Worm (Caenorhabditis elegans): Measurements from ENCODE around the gene W03A5.2.
A peak's percentile ranks its signal among the peaks of the same experiment; 100 is the strongest.

Gene W03A5.2

ce11 chrIII:5405628-5406084 lies at the start of gene W03A5.2, which contains the start of gene Y32H12A.8:
Gene W03A5.2, plus strand, starts transcription at chrIII:5406034.
Gene Y32H12A.8, minus strand, starts transcription at chrIII:5406037.
- TF ChIP-seq cog-1 (tag; optimal IDR thresholded peaks at IDR 0.05) (no peak), med-1 (GFP tag; optimal IDR thresholded peaks at IDR 0.05; ENCODE audit: insufficient read depth) (no peak), ztf-29 (GFP tag; IDR thresholded peaks at IDR 0.05) (peak; percentile 64; the same call in 1 of the 2 replicates), T22C8.4 (GFP tag; IDR thresholded peaks at IDR 0.05) (no peak), ref-1 (GFP tag; conservative IDR thresholded peaks at IDR 0.05) (no peak)

- TF ChIP-seq flt-1 (GFP tag; IDR thresholded peaks at IDR 0.05) (no peak), tab-1 (GFP tag; IDR thresholded peaks at IDR 0.05) (no peak), T22C8.4 (GFP tag; IDR thresholded peaks at IDR 0.05) (no peak), ztf-29 (GFP tag; IDR thresholded peaks at IDR 0.05) (no peak), med-1 (GFP tag; optimal IDR thresholded peaks at IDR 0.05; ENCODE audit: insufficient read depth) (no peak), cog-1 (tag; optimal IDR thresholded peaks at IDR 0.05) (no peak), ztf-23 (GFP tag; IDR thresholded peaks at IDR 0.05) (no peak)
These were observed 43.9 kb upstream of the W03A5.2 start, which contains the start of gene Y32H12A.1 for ce11 chrIII:5361909-5362308. Gene Y32H12A.1, plus strand, starts transcription at chrIII:5362209.

ce11 chrIII:5367995-5368899 lies 37.6 kb upstream of the W03A5.2 start, which contains the start of gene dhs-9:
Gene dhs-9, minus strand, starts transcription at chrIII:5368045.
- no peak for TF ChIP-seq ztf-29 (GFP tag; IDR thresholded peaks at IDR 0.05)
- no peak for TF ChIP-seq ref-1 (GFP tag; conservative IDR thresholded peaks at IDR 0.05)
- no peak for TF ChIP-seq tab-1 (GFP tag; IDR thresholded peaks at IDR 0.05)

- TF ChIP-seq ztf-23 (GFP tag; IDR thresholded peaks at IDR 0.05) (no peak), flt-1 (GFP tag; IDR thresholded peaks at IDR 0.05) (no peak), tab-1 (GFP tag; IDR thresholded peaks at IDR 0.05) (no peak), ref-1 (GFP tag; conservative IDR thresholded peaks at IDR 0.05) (no peak), cog-1 (tag; optimal IDR thresholded peaks at IDR 0.05) (no peak), klf-2 (GFP tag; conservative IDR thresholded peaks at IDR 0.05) (no peak), ztf-29 (GFP tag; IDR thresholded peaks at IDR 0.05) (no peak), med-1 (GFP tag; optimal IDR thresholded peaks at IDR 0.05; ENCODE audit: insufficient read depth) (no peak), T22C8.4 (GFP tag; IDR thresholded peaks at IDR 0.05) (no peak)
These were observed 34.5 kb upstream of the W03A5.2 start, which contains the start of gene szy-2 for ce11 chrIII:5371226-5371926. Gene szy-2, minus strand, starts transcription at chrIII:5371276.

- TF ChIP-seq T22C8.4 (GFP tag; IDR thresholded peaks at IDR 0.05), result no peak
- TF ChIP-seq klf-2 (GFP tag; conservative IDR thresholded peaks at IDR 0.05), result no peak
- TF ChIP-seq ztf-23 (GFP tag; IDR thresholded peaks at IDR 0.05), result no peak
- TF ChIP-seq ref-1 (GFP tag; conservative IDR thresholded peaks at IDR 0.05), result no peak
- no peak for TF ChIP-seq cog-1 (tag; optimal IDR thresholded peaks at IDR 0.05)
- TF ChIP-seq tab-1 (GFP tag; IDR thresholded peaks at IDR 0.05), result no peak
- TF ChIP-seq med-1 (GFP tag; optimal IDR thresholded peaks at IDR 0.05; ENCODE audit: insufficient read depth), result no peak
- TF ChIP-seq flt-1 (GFP tag; IDR thresholded peaks at IDR 0.05), result no peak
- TF ChIP-seq ztf-29 (GFP tag; IDR thresholded peaks at IDR 0.05), result no peak
These were observed 33.0 kb upstream of the W03A5.2 start for ce11 chrIII:5372884-5373283.

- TF ChIP-seq tab-1 (GFP tag; IDR thresholded peaks at IDR 0.05) (no peak), ref-1 (GFP tag; conservative IDR thresholded peaks at IDR 0.05) (no peak), ztf-23 (GFP tag; IDR thresholded peaks at IDR 0.05) (no peak), med-1 (GFP tag; optimal IDR thresholded peaks at IDR 0.05; ENCODE audit: insufficient read depth) (no peak), klf-2 (GFP tag; conservative IDR thresholded peaks at IDR 0.05) (no peak), T22C8.4 (GFP tag; IDR thresholded peaks at IDR 0.05) (no peak), ztf-29 (GFP tag; IDR thresholded peaks at IDR 0.05) (no peak), cog-1 (tag; optimal IDR thresholded peaks at IDR 0.05) (no peak), flt-1 (GFP tag; IDR thresholded peaks at IDR 0.05) (no peak)
These were observed 32.1 kb upstream of the W03A5.2 start for ce11 chrIII:5373715-5374114.

ce11 chrIII:5375001-5375532 lies 30.8 kb upstream of the W03A5.2 start:
- TF ChIP-seq ref-1 (GFP tag; conservative IDR thresholded peaks at IDR 0.05), result no peak
- no peak for TF ChIP-seq klf-2 (GFP tag; conservative IDR thresholded peaks at IDR 0.05)
- TF ChIP-seq ztf-29 (GFP tag; IDR thresholded peaks at IDR 0.05), result no peak
- no peak for TF ChIP-seq flt-1 (GFP tag; IDR thresholded peaks at IDR 0.05)
- TF ChIP-seq tab-1 (GFP tag; IDR thresholded peaks at IDR 0.05), result no peak
- TF ChIP-seq T22C8.4 (GFP tag; IDR thresholded peaks at IDR 0.05), result no peak
- no peak for TF ChIP-seq med-1 (GFP tag; optimal IDR thresholded peaks at IDR 0.05; ENCODE audit: insufficient read depth)
- TF ChIP-seq ztf-23 (GFP tag; IDR thresholded peaks at IDR 0.05), result no peak
- no peak for TF ChIP-seq cog-1 (tag; optimal IDR thresholded peaks at IDR 0.05)

- TF ChIP-seq ztf-29 (GFP tag; IDR thresholded peaks at IDR 0.05) (no peak), klf-2 (GFP tag; conservative IDR thresholded peaks at IDR 0.05) (no peak), tab-1 (GFP tag; IDR thresholded peaks at IDR 0.05) (no peak), cog-1 (tag; optimal IDR thresholded peaks at IDR 0.05) (no peak), flt-1 (GFP tag; IDR thresholded peaks at IDR 0.05) (no peak), T22C8.4 (GFP tag; IDR thresholded peaks at IDR 0.05) (no peak), med-1 (GFP tag; optimal IDR thresholded peaks at IDR 0.05; ENCODE audit: insufficient read depth) (no peak), ref-1 (GFP tag; conservative IDR thresholded peaks at IDR 0.05) (no peak), ztf-23 (GFP tag; IDR thresholded peaks at IDR 0.05) (no peak)
These were observed 25.9 kb upstream of the W03A5.2 start, which contains the start of gene paqr-2 for ce11 chrIII:5379879-5380331. Gene paqr-2, minus strand, starts transcription at chrIII:5379929.

ce11 chrIII:5380554-5380953 lies 25.3 kb upstream of the W03A5.2 start:
- TF ChIP-seq cog-1 (tag; optimal IDR thresholded peaks at IDR 0.05), result no peak
- no peak for TF ChIP-seq flt-1 (GFP tag; IDR thresholded peaks at IDR 0.05)

Measured in whole organism, midembryonic.